Worm (Caenorhabditis elegans) whole organism, L4/young adult: ENCODE data around the gene sru-28.

Experiments used
- W03F9.2 ChIP-seq: fragments of 150-350 bp; optimal IDR thresholded peaks from 2 replicates; lab custom pipeline; 2014; ENCODE audit warnings: missing biosample characterization, missing genetic modification characterization
- him-1 ChIP-seq: sonication (generic microtip); optimal IDR thresholded peaks from 2 replicates; lab custom pipeline; 2016; ENCODE audit warnings: missing genotype, missing genetic modification reagents, missing genetic modification characterization, missing compliant biosample characterization

DNA sequence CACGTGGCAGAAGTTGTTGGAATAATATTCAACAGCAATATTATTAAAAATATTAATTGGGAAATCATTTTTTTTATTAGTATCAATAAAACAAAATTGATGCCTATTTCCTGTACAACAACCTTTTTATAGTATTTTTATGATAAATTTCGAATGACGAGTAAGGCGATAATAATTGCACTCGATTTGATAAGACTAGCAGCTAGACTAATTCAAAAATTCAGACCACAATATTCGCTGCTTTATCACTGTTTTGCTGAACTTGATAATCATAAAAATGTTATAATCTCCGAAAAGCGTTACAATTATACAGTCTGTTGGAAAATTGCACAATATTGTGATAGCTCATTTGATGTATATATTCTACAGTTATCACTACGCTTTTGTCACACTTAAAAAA is 39.6 kb downstream of the sru-28 start, which contains the start of gene oac-32:
- TF ChIP-seq him-1 (tag; lab: Kevin White, UChicago) (no peak), W03F9.2 (no peak)
